Worm (Caenorhabditis elegans) whole organism, late embryonic: Measurements from ENCODE around the gene ZK154.5.

Experiments used
- F13H6.1 ChIP-seq: sonication (generic microtip); optimal IDR thresholded peaks from 2 replicates; lab custom pipeline; 2016; ENCODE audit warnings: missing genetic modification characterization, missing compliant biosample characterization
- ceh-24 ChIP-seq: sonication (generic microtip); optimal IDR thresholded peaks from 2 replicates; lab custom pipeline; 2016; ENCODE audit warnings: mild to moderate bottlenecking, missing genetic modification characterization, missing compliant biosample characterization
- elt-2 ChIP-seq: sonication (generic microtip); optimal IDR thresholded peaks from 2 replicates; lab custom pipeline; 2016; ENCODE audit warnings: missing genetic modification reagents, missing genetic modification characterization, missing compliant biosample characterization
- fkh-10 ChIP-seq: fragments of 150-350 bp; optimal IDR thresholded peaks from 2 replicates; lab custom pipeline; 2014; ENCODE audit warnings: missing biosample characterization, missing genetic modification reagents, missing genetic modification characterization
- gmeb-2 ChIP-seq: sonication (generic microtip); optimal IDR thresholded peaks from 2 replicates; lab custom pipeline; 2016; ENCODE audit warnings: missing genetic modification characterization, inconsistent platforms, missing compliant biosample characterization
- nfya-1 ChIP-seq: sonication (generic microtip); optimal IDR thresholded peaks from 2 replicates; lab custom pipeline; 2017; ENCODE audit warnings: missing genetic modification characterization, mild to moderate bottlenecking, missing compliant biosample characterization, antibody characterized with exemption, moderate library complexity
- nhr-11 ChIP-seq: fragments of 150-350 bp; optimal IDR thresholded peaks from 2 replicates; lab custom pipeline; 2014; ENCODE audit warnings: missing biosample characterization, missing genetic modification characterization
- nhr-232 ChIP-seq: sonication (generic microtip); optimal IDR thresholded peaks from 2 replicates; lab custom pipeline; 2016; ENCODE audit warnings: missing genetic modification characterization, missing compliant biosample characterization
- npax-4 ChIP-seq: sonication (generic microtip); optimal IDR thresholded peaks from 2 replicates; lab custom pipeline; 2016; ENCODE audit warnings: missing genetic modification characterization, missing compliant biosample characterization
- pha-4 ChIP-seq: fragments of 150-350 bp; optimal IDR thresholded peaks from 2 replicates; lab custom pipeline; 2018; ENCODE audit warnings: missing biosample characterization, missing genetic modification reagents, missing genetic modification characterization
- zip-5 ChIP-seq: sonication (generic microtip); optimal IDR thresholded peaks from 2 replicates; lab custom pipeline; 2016; ENCODE audit warnings: missing genetic modification characterization, missing compliant biosample characterization

- TF ChIP-seq gmeb-2 (tag; lab: Kevin White, UChicago) (no peak), elt-2 (tag; lab: Kevin White, UChicago) (no peak), F13H6.1 (no peak), ceh-24 (no peak), nhr-11 (tag; lab: Kevin White, UChicago) (no peak), fkh-10 (GFP tag; lab: Kevin White, UChicago) (no peak), zip-5 (tag; lab: Kevin White, UChicago) (no peak), pha-4 (tag; lab: Kevin White, UChicago) (no peak), npax-4 (no peak), nfya-1 (tag; lab: Kevin White, UChicago) (peak; percentile 16), nhr-232 (tag; lab: Kevin White, UChicago) (no peak)
Observed at ce11 chrX:7793377-7794041, 5.8 kb upstream of the ZK154.5 start, which contains the start of gene ZK154.6.
